Worm (Caenorhabditis elegans) whole organism, mixed stage, embryonic: Measurements from ENCODE around the gene F35F10.5.

Experiments
- elt-1 ChIP-seq: sonication (generic microtip); optimal IDR thresholded peaks from 2 replicates; lab custom pipeline; 2017; ENCODE audit warnings: missing genetic modification characterization, mild to moderate bottlenecking, missing compliant biosample characterization, antibody characterized with exemption, moderate library complexity, borderline replicate concordance; ENCODE audit not compliant: insufficient read depth
- nhr-237 ChIP-seq: fragments of 150-350 bp; optimal IDR thresholded peaks from 2 replicates; lab custom pipeline; 2014; ENCODE audit warnings: missing biosample characterization, missing genetic modification characterization
- nhr-28 ChIP-seq: fragments of 150-350 bp; optimal IDR thresholded peaks from 2 replicates; lab custom pipeline; 2014; ENCODE audit warnings: missing biosample characterization, missing genetic modification characterization
- pha-4 ChIP-seq: fragments of 150-350 bp; optimal IDR thresholded peaks from 2 replicates; lab custom pipeline; 2018; ENCODE audit warnings: missing biosample characterization, missing genetic modification reagents, missing genetic modification characterization
- unc-62 ChIP-seq: fragments of 150-350 bp; optimal IDR thresholded peaks from 2 replicates; lab custom pipeline; 2014; ENCODE audit warnings: missing biosample characterization, missing genetic modification reagents, missing genetic modification characterization
- ztf-11 ChIP-seq: fragments of 150-350 bp; optimal IDR thresholded peaks from 2 replicates; lab custom pipeline; 2014; ENCODE audit warnings: missing biosample characterization, missing genetic modification characterization

DNA sequence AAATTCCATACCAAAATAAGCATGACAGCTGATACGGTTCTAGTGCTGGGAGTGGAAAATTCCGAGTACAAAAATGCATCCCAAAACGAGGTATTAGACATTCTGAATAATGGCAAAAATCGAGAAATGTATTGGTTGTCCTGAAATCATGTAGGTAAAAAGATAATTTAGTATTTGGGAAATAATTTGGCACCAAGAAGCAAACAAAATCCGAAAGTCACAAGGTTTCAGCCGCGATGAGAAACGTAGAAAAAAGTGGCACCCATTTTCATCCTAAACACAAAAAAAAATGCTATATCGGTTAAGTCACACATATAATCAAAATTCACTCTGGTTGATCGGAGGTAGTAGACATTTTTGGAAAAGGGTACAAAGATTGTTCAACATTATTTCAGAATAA lies 13.0 kb downstream of the F35F10.5 start, which contains the start of gene srx-122:
- TF ChIP-seq elt-1 (tag; lab: Kevin White, UChicago): no peak
- no peak for TF ChIP-seq ztf-11 (tag; lab: Kevin White, UChicago)
- TF ChIP-seq nhr-237 (tag; lab: Kevin White, UChicago): no peak
- TF ChIP-seq unc-62 (GFP tag; lab: Kevin White, UChicago): no peak
- no peak for TF ChIP-seq pha-4 (tag; lab: Kevin White, UChicago)
- no peak for TF ChIP-seq nhr-28
